Fruit fly (Drosophila melanogaster) whole organism, embryonic: ENCODE results near the gene CG14015.

Source experiments
- Atf6 ChIP-seq: fragments of 200-800 bp; sonication (Bioruptor generic); IDR thresholded peaks from 2 replicates; pipeline ENCODE4 v1.3.6; 2022; ENCODE audit warnings: missing biosample characterization, missing genetic modification characterization
- CG10431 ChIP-seq: fragments of 200-800 bp; sonication (Bioruptor generic); optimal IDR thresholded peaks from 3 replicates; lab custom pipeline; 2018; ENCODE audit warnings: missing biosample characterization, mild to moderate bottlenecking, missing genetic modification characterization
- CG11456 ChIP-seq: fragments of 200-800 bp; sonication (Bioruptor generic); IDR thresholded peaks from 3 replicates; pipeline ENCODE4 v1.3.6; 2022; ENCODE audit warnings: missing biosample characterization, missing genetic modification characterization
- CG12155 ChIP-seq: fragments of 200-800 bp; sonication (Bioruptor generic); optimal IDR thresholded peaks from 3 replicates; lab custom pipeline; 2016; ENCODE audit warnings: missing biosample characterization, missing genetic modification characterization
- CG1233 ChIP-seq: fragments of 200-800 bp; sonication (Bioruptor generic); optimal IDR thresholded peaks from 4 replicates; lab custom pipeline; 2018; ENCODE audit warnings: missing biosample characterization, mild to moderate bottlenecking, missing genetic modification characterization
- CG12942 ChIP-seq: fragments of 200-800 bp; sonication (Bioruptor generic); optimal IDR thresholded peaks from 3 replicates; lab custom pipeline; 2016; ENCODE audit warnings: missing biosample characterization, missing genetic modification characterization
- CG14667 ChIP-seq: fragments of 200-800 bp; sonication (Bioruptor generic); IDR thresholded peaks from 2 replicates; pipeline ENCODE4 v1.3.6; 2022; ENCODE audit warnings: missing biosample characterization, missing genetic modification characterization
- CG15514 ChIP-seq: fragments of 200-800 bp; sonication (Bioruptor generic); optimal IDR thresholded peaks from 3 replicates; lab custom pipeline; 2017; ENCODE audit warnings: missing biosample characterization, missing genetic modification characterization, mild to moderate bottlenecking, moderate library complexity, missing genetic modification reagents
- CG16813 ChIP-seq: fragments of 200-800 bp; sonication (Bioruptor generic); IDR thresholded peaks from 3 replicates; pipeline ENCODE4 v1.3.6; 2022; ENCODE audit warnings: missing biosample characterization, missing genetic modification characterization; ENCODE audit not compliant: partially characterized antibody
- CG16863 ChIP-seq: fragments of 200-800 bp; sonication (Bioruptor generic); optimal IDR thresholded peaks from 3 replicates; lab custom pipeline; 2016; ENCODE audit warnings: missing biosample characterization, missing genetic modification characterization
- CG17829 ChIP-seq: fragments of 200-800 bp; optimal IDR thresholded peaks from 2 replicates; lab custom pipeline; 2019; ENCODE audit warnings: missing biosample characterization, mild to moderate bottlenecking, missing genetic modification characterization, moderate library complexity
- CG18476 ChIP-seq: fragments of 200-800 bp; sonication (Bioruptor generic); optimal IDR thresholded peaks from 2 replicates; lab custom pipeline; 2016; ENCODE audit warnings: missing biosample characterization, mild to moderate bottlenecking, missing genetic modification characterization
- CG2712 ChIP-seq: fragments of 200-800 bp; optimal IDR thresholded peaks from 3 replicates; lab custom pipeline; 2019; ENCODE audit warnings: missing biosample characterization, mild to moderate bottlenecking, missing genetic modification characterization, moderate library complexity
- CG3163 ChIP-seq: fragments of 200-800 bp; sonication (Bioruptor generic); optimal IDR thresholded peaks from 3 replicates; lab custom pipeline; 2016; ENCODE audit warnings: missing biosample characterization, missing genetic modification characterization
- CG4424 ChIP-seq: fragments of 200-800 bp; sonication (Bioruptor generic); optimal IDR thresholded peaks from 3 replicates; lab custom pipeline; 2016; ENCODE audit warnings: missing biosample characterization, missing genetic modification characterization
- CG5180 ChIP-seq: fragments of 200-800 bp; sonication (Bioruptor generic); optimal IDR thresholded peaks from 3 replicates; lab custom pipeline; 2017; ENCODE audit warnings: missing biosample characterization, missing genetic modification characterization, mild to moderate bottlenecking, moderate library complexity, missing genetic modification reagents
- CG5953 ChIP-seq: fragments of 200-800 bp; sonication (Bioruptor generic); IDR thresholded peaks from 2 replicates; pipeline ENCODE4 v1.3.6; 2022; ENCODE audit warnings: missing biosample characterization, missing genetic modification characterization
- CG7745 ChIP-seq: fragments of 200-800 bp; sonication (Bioruptor generic); optimal IDR thresholded peaks from 2 replicates; lab custom pipeline; 2018; ENCODE audit warnings: missing biosample characterization, mild to moderate bottlenecking, missing genetic modification characterization, moderate library complexity
- CG7987 ChIP-seq: fragments of 200-800 bp; sonication (Bioruptor generic); optimal IDR thresholded peaks from 2 replicates; lab custom pipeline; 2018; ENCODE audit warnings: missing biosample characterization, mild to moderate bottlenecking, missing genetic modification characterization, moderate library complexity
- CG8478 ChIP-seq: fragments of >200 bp; optimal IDR thresholded peaks from 2 replicates; lab custom pipeline; 2018
- CG8924 ChIP-seq: fragments of 200-800 bp; optimal IDR thresholded peaks from 3 replicates; lab custom pipeline; 2019; ENCODE audit warnings: missing biosample characterization, mild to moderate bottlenecking, missing genetic modification characterization, moderate library complexity
- CG9797 ChIP-seq: fragments of 200-800 bp; sonication (Bioruptor generic); optimal IDR thresholded peaks from 3 replicates; lab custom pipeline; 2018; ENCODE audit warnings: missing biosample characterization, mild to moderate bottlenecking, missing genetic modification characterization
- CoRest ChIP-seq: fragments of 200-800 bp; sonication (Bioruptor generic); optimal IDR thresholded peaks from 3 replicates; lab custom pipeline; 2018; ENCODE audit warnings: missing biosample characterization, mild to moderate bottlenecking, missing genetic modification characterization, moderate library complexity
- Deaf1 ChIP-seq: fragments of 200-800 bp; optimal IDR thresholded peaks from 3 replicates; lab custom pipeline; 2019; ENCODE audit warnings: missing biosample characterization, mild to moderate bottlenecking, missing genetic modification characterization, moderate library complexity
- Dip2 ChIP-seq: fragments of 200-800 bp; sonication (Bioruptor generic); IDR thresholded peaks from 2 replicates; pipeline ENCODE4 v1.3.6; 2022; ENCODE audit warnings: missing biosample characterization, missing genetic modification characterization
- Fer3 ChIP-seq: fragments of 200-800 bp; sonication (Bioruptor generic); optimal IDR thresholded peaks from 2 replicates; lab custom pipeline; 2018; ENCODE audit warnings: missing biosample characterization, mild to moderate bottlenecking, missing genetic modification characterization, moderate library complexity
- HmgD ChIP-seq: fragments of 200-800 bp; sonication (Bioruptor generic); optimal IDR thresholded peaks from 3 replicates; lab custom pipeline; 2016; ENCODE audit warnings: missing biosample characterization, missing genetic modification characterization
- Nf-YC ChIP-seq: fragments of 200-800 bp; optimal IDR thresholded peaks from 3 replicates; lab custom pipeline; 2019; ENCODE audit warnings: missing biosample characterization, mild to moderate bottlenecking, missing genetic modification characterization, moderate library complexity
- Tbp ChIP-seq: fragments of >200 bp; optimal IDR thresholded peaks from 2 replicates; lab custom pipeline; 2018; ENCODE audit warnings: missing biosample characterization, missing genetic modification characterization
- al ChIP-seq: fragments of 200-800 bp; sonication (Bioruptor generic); IDR thresholded peaks from 2 replicates; pipeline ENCODE4 v1.3.6; 2022; ENCODE audit warnings: missing biosample characterization, missing genetic modification characterization
- ato ChIP-seq: fragments of 200-800 bp; sonication (Bioruptor generic); IDR thresholded peaks from 2 replicates; pipeline ENCODE4 v1.3.6; 2022; ENCODE audit warnings: missing biosample characterization, missing genetic modification characterization; ENCODE audit not compliant: partially characterized antibody
- chinmo ChIP-seq: fragments of 200-800 bp; sonication (Bioruptor generic); IDR thresholded peaks from 4 replicates; pipeline ENCODE4 v1.3.6; 2022; ENCODE audit warnings: missing biosample characterization, missing genetic modification characterization; ENCODE audit not compliant: partially characterized antibody
- da ChIP-seq: fragments of 200-800 bp; sonication (Bioruptor generic); optimal IDR thresholded peaks from 2 replicates; lab custom pipeline; 2016; ENCODE audit warnings: missing biosample characterization, missing genetic modification characterization
- dan ChIP-seq: fragments of 200-800 bp; sonication (Bioruptor generic); IDR thresholded peaks from 2 replicates; pipeline ENCODE4 v1.3.6; 2022; ENCODE audit warnings: missing biosample characterization, missing genetic modification characterization
- eve ChIP-seq, 2 experiments: fragments of >200 bp; optimal IDR thresholded peaks; 2 replicates each; lab custom pipeline; 2017; ENCODE audit warnings: missing biosample characterization in 2 of 2, missing genetic modification characterization in 2 of 2
- jigr1 ChIP-seq: fragments of 200-800 bp; sonication (Bioruptor generic); IDR thresholded peaks from 3 replicates; pipeline ENCODE4 v1.3.6; 2022; ENCODE audit warnings: missing biosample characterization, missing genetic modification characterization
- jumu ChIP-seq: fragments of 200-800 bp; sonication (Bioruptor generic); optimal IDR thresholded peaks from 3 replicates; lab custom pipeline; 2016; ENCODE audit warnings: missing biosample characterization, missing genetic modification characterization
- klu ChIP-seq: fragments of 200-800 bp; sonication (Bioruptor generic); IDR thresholded peaks from 2 replicates; pipeline ENCODE4 v1.3.6; 2022; ENCODE audit warnings: missing biosample characterization, missing genetic modification characterization
- lola ChIP-seq, 3 experiments: fragments of >200 bp in 2 of 3; fragments of 200-800 bp in 1 of 3; sonication (Bioruptor generic) in 1 of 3; optimal IDR thresholded peaks; 2 replicates each; lab custom pipeline; 2017 to 2019; ENCODE audit warnings: missing biosample characterization in 3 of 3, missing genetic modification characterization in 3 of 3, mild to moderate bottlenecking in 1 of 3, moderate library complexity in 1 of 3
- mld ChIP-seq: fragments of 200-800 bp; sonication (Bioruptor generic); IDR thresholded peaks from 3 replicates; pipeline ENCODE4 v1.3.6; 2022; ENCODE audit warnings: missing biosample characterization, missing genetic modification characterization; ENCODE audit not compliant: partially characterized antibody
- nerfin-2 ChIP-seq: fragments of 200-800 bp; sonication (Bioruptor generic); IDR thresholded peaks from 2 replicates; pipeline ENCODE4 v1.3.6; 2022; ENCODE audit warnings: missing biosample characterization, missing genetic modification characterization; ENCODE audit not compliant: partially characterized antibody
- ro ChIP-seq: fragments of 200-800 bp; sonication (Bioruptor generic); IDR thresholded peaks from 2 replicates; pipeline ENCODE4 v1.3.6; 2022; ENCODE audit warnings: missing biosample characterization, missing genetic modification characterization
- scrt ChIP-seq: fragments of 200-800 bp; sonication (Bioruptor generic); optimal IDR thresholded peaks from 2 replicates; lab custom pipeline; 2018; ENCODE audit warnings: missing biosample characterization, mild to moderate bottlenecking, missing genetic modification characterization, moderate library complexity
- sna ChIP-seq: fragments of 200-800 bp; sonication (Bioruptor generic); IDR thresholded peaks from 2 replicates; pipeline ENCODE4 v1.3.6; 2022; ENCODE audit warnings: missing biosample characterization, missing genetic modification characterization; ENCODE audit not compliant: partially characterized antibody
- unc-4 ChIP-seq: fragments of 200-800 bp; sonication (Bioruptor generic); IDR thresholded peaks from 2 replicates; pipeline ENCODE4 v1.3.6; 2022; ENCODE audit warnings: missing biosample characterization, missing genetic modification characterization; ENCODE audit not compliant: partially characterized antibody
- usp ChIP-seq: fragments of >200 bp; optimal IDR thresholded peaks from 2 replicates; lab custom pipeline; 2017; ENCODE audit warnings: missing biosample characterization, missing genetic modification characterization
- vnd ChIP-seq: fragments of 200-800 bp; sonication (Bioruptor generic); IDR thresholded peaks from 3 replicates; pipeline ENCODE4 v1.3.6; 2022; ENCODE audit warnings: missing biosample characterization, missing genetic modification characterization; ENCODE audit not compliant: partially characterized antibody
- vvl ChIP-seq: fragments of 200-800 bp; sonication (Bioruptor generic); IDR thresholded peaks from 2 replicates; pipeline ENCODE4 v1.3.6; 2022; ENCODE audit warnings: missing biosample characterization, missing genetic modification characterization
- wdn ChIP-seq: fragments of 200-800 bp; sonication (Bioruptor generic); IDR thresholded peaks from 2 replicates; pipeline ENCODE4 v1.3.6; 2022; ENCODE audit warnings: missing biosample characterization, missing genetic modification characterization
- zf30C ChIP-seq: fragments of 200-800 bp; sonication (Bioruptor generic); optimal IDR thresholded peaks from 3 replicates; lab custom pipeline; 2018; ENCODE audit warnings: missing biosample characterization, mild to moderate bottlenecking, missing genetic modification characterization

CG14015 gene

dm6 chr2L:5542944-5543515 is 4.0 kb upstream of the CG14015 start (continued):
- TF ChIP-seq eve (GFP tag; optimal IDR thresholded peaks at IDR 0.05; lab: Kevin White, UChicago) (no peak), sna (GFP tag; lab: Robert Waterston, UW) (no peak), lola (GFP tag; optimal IDR thresholded peaks at IDR 0.05; lab: Kevin White, UChicago) (no peak), mld (no peak), al (peak; percentile 30), unc-4 (GFP tag; lab: Robert Waterston, UW) (no peak), vnd (no peak), CoRest (tag; lab: Kevin White, UChicago) (peak; percentile 45), CG16863 (peak; percentile 36), CG4424 (GFP tag; lab: Kevin White, UChicago) (peak; percentile 50), jigr1 (GFP tag; lab: Robert Waterston, UW) (no peak), CG3163 (GFP tag; lab: Kevin White, UChicago) (no peak), CG5180 (GFP tag; lab: Kevin White, UChicago) (no peak), klu (GFP tag; lab: Robert Waterston, UW) (no peak), Nf-YC (tag; lab: Kevin White, UChicago) (peak; percentile 38), Dip2 (GFP tag; lab: Robert Waterston, UW) (no peak), zf30C (GFP tag; lab: Kevin White, UChicago) (peak; percentile 96), chinmo (GFP tag; lab: Robert Waterston, UW) (peak; percentile 70; the same call in 2 of the 4 replicates), CG2712 (tag; lab: Kevin White, UChicago) (peak; percentile 47), CG10431 (GFP tag; lab: Kevin White, UChicago) (no peak), da (GFP tag; lab: Kevin White, UChicago) (no peak), CG11456 (GFP tag; lab: Robert Waterston, UW) (0 out of 3 replicates have a peak, but pooled peaks have one; percentile 4), CG5953 (0 out of 2 replicates have a peak, but pooled peaks have one; percentile 36), Fer3 (tag; lab: Kevin White, UChicago) (peak; percentile 37), CG8924 (peak; percentile 43), jumu (GFP tag; lab: Kevin White, UChicago) (no peak), CG1233 (GFP tag; lab: Kevin White, UChicago) (no peak), nerfin-2 (GFP tag; lab: Robert Waterston, UW) (no peak), usp (GFP tag; lab: Kevin White, UChicago) (no peak), CG8478 (no peak), CG7745 (tag; lab: Kevin White, UChicago) (no peak), CG9797 (GFP tag; lab: Kevin White, UChicago) (no peak), CG15514 (GFP tag; lab: Kevin White, UChicago) (peak; percentile 36), ato (GFP tag; lab: Robert Waterston, UW) (no peak), CG12942 (GFP tag; lab: Kevin White, UChicago) (peak; percentile 40), wdn (GFP tag; lab: Robert Waterston, UW) (peak; percentile 60), CG12155 (GFP tag; lab: Kevin White, UChicago) (peak; percentile 29), scrt (GFP tag; lab: Kevin White, UChicago) (peak; percentile 26), Deaf1 (peak; percentile 66), Atf6 (GFP tag; lab: Robert Waterston, UW) (peak; percentile 71), CG7987 (GFP tag; lab: Kevin White, UChicago) (peak; percentile 42), CG14667 (GFP tag; lab: Robert Waterston, UW) (no peak), CG16813 (peak; percentile 36; the same call in 1 of the 3 replicates), HmgD (GFP tag; lab: Kevin White, UChicago) (no peak), CG18476 (GFP tag; lab: Kevin White, UChicago) (no peak), Tbp (no peak), dan (GFP tag; lab: Robert Waterston, UW) (no peak), ro (no peak), CG17829 (tag; lab: Kevin White, UChicago) (peak; percentile 8), vvl (GFP tag; lab: Robert Waterston, UW) (peak; percentile 79)
